Fruit fly (Drosophila melanogaster): ENCODE measurements around the gene Arl2.
A peak's percentile ranks its signal among the peaks of the same experiment; 100 is the strongest.

Arl2 gene

DNA sequence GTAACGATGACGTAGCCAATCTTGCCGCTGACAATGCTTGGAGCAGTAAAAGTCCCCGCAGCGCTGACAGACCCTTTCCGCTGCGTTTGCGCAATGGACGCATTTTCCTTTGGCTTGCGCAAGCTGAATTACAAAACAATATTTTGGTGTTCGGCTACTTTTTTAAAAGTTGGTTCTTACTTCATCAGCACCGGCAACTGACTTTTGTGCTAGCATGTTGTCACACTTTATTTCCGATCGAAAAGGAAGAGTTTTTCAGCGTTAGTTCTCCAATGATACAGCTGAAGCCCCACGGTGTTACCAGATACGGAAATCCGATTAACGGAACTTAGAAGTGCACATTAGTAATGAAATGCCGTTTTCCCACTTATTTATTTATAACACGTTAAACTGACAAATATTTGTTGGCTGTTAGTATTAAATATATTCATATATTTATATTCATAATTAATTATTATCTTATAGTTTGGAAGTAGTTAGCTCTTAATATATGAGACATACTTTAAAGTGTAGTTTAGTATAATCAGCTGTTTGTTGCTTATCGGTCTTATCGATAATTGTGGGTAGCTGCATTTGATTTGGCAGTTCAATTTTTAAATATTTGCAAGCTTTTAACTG lies 21.5 kb downstream of the Arl2 start, which contains the start of the genes Veneno and CG7963 (continued):
- TF ChIP-seq phol (tag; optimal IDR thresholded peaks at IDR 0.05) (peak; percentile 54), CG2202 (tag; optimal IDR thresholded peaks at IDR 0.05) (no peak), CG12659 (GFP tag; optimal IDR thresholded peaks at IDR 0.05) (peak; percentile 47), Hmr (GFP tag; optimal IDR thresholded peaks at IDR 0.05) (peak; percentile 39), Meics (GFP tag; optimal IDR thresholded peaks at IDR 0.05) (peak; percentile 27), CG2120 (GFP tag; optimal IDR thresholded peaks at IDR 0.05) (no peak), gsb-n (tag; optimal IDR thresholded peaks at IDR 0.05) (peak; percentile 29), CG1024 (GFP tag; IDR thresholded peaks at IDR 0.05) (peak; percentile 40), wor (GFP tag; IDR thresholded peaks at IDR 0.05) (no peak), CG17802 (tag; optimal IDR thresholded peaks at IDR 0.05) (peak; percentile 73), MBD-R2 (GFP tag; IDR thresholded peaks at IDR 0.05) (peak; percentile 60), bcd (GFP tag; optimal IDR thresholded peaks at IDR 0.05) (peak; percentile 16), ap (GFP tag; IDR thresholded peaks at IDR 0.05) (no peak), CG18262 (tag; optimal IDR thresholded peaks at IDR 0.05) (no peak), CG7357 (GFP tag; IDR thresholded peaks at IDR 0.05) (peak; percentile 94), fru (optimal IDR thresholded peaks at IDR 0.05) (no peak), CG1529 (GFP tag; optimal IDR thresholded peaks at IDR 0.05) (peak; percentile 99), CG10431 (GFP tag; optimal IDR thresholded peaks at IDR 0.05) (no peak), CG7839 (tag; optimal IDR thresholded peaks at IDR 0.05) (peak; percentile 57), Abd-B (GFP tag; optimal IDR thresholded peaks at IDR 0.05) (peak; percentile 37), Dll (GFP tag; IDR thresholded peaks at IDR 0.05; ENCODE audit: partially characterized antibody) (peak; percentile 35; the same call in 1 of the 4 replicates), CG10462 (GFP tag; optimal IDR thresholded peaks at IDR 0.05) (no peak), CG8478 (optimal IDR thresholded peaks at IDR 0.05) (no peak), D19A (tag; optimal IDR thresholded peaks at IDR 0.05) (peak; percentile 43), row (GFP tag; IDR thresholded peaks at IDR 0.05) (peak; percentile 72)

DNA sequence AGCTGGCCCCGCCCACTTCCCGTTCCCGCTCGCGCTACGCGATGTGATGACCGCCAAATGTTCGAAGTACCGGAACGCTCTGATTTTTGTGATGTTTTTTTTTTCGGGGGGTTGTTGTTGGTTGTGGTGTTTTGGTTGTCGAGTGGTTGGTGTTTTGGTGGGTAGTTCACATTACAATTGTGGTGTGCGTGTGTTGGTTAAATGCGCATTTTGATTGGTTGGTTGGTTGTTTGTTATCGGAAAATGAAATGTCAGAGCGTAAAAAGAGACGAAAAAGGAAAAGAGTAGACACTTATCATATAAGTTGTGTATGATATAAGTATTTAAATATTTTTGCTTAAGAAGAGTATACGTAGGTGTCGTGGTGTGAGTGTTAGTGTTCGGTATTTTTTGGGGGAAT lies 27.7 kb downstream of the Arl2 start:
- TF ChIP-seq Nf-YC (tag; optimal IDR thresholded peaks at IDR 0.05) (peak; percentile 72), Nf-YB (GFP tag; optimal IDR thresholded peaks at IDR 0.05) (peak; percentile 74), pros (GFP tag; optimal IDR thresholded peaks at IDR 0.05) (no peak), NFAT (GFP tag; IDR thresholded peaks at IDR 0.05) (no peak)

DNA sequence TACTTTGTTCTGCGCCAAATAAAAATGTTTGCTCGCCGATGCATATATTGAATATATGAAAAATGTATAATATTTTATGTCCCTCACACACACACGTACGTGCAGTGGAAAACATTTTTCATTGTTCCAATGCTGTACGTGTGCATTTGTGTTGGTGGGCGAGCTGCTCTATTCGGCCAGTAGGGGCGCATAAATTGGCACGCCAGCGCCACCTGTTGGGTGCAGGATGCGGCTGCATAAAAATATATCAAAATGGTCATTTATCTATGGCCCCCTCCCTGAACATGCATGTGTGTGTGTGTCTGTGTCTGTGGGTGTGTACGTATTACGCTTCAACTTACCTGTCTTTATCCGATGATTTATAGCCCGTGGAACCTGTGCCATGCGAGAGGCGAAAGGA lies 48.7 kb downstream of the Arl2 start:
- TF ChIP-seq sr (GFP tag; IDR thresholded peaks at IDR 0.05) (no peak), h (optimal IDR thresholded peaks at IDR 0.05) (no peak), ab (GFP tag; optimal IDR thresholded peaks at IDR 0.05) (no peak), CTCF (GFP tag; optimal IDR thresholded peaks at IDR 0.05) (peak; percentile 84)

All from whole organism, embryonic.